Worm (Caenorhabditis elegans): Measurements from ENCODE around the gene sre-38.

DNA sequence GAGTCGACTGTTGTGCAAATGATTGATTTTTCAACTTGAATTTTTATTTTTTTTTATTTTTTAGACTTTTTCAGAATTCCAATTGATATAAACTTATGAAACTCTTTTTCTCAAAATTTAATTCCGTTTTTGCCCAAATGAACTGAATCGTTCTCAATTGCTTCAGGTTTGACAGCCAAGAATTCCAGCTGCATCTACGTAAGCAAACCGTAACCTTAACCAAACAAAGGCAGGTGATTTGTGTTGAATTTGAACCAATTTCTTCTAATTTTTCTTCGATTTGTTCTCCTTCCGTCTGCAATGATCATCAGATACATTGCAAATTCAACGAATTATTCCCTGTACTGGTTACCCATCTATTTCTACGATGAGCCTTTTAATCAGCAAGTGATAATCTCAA is 7.5 kb upstream of the sre-38 start, which contains the start of gene sre-34:
- TF ChIP-seq nhr-10 (tag; optimal IDR thresholded peaks at IDR 0.05) (no peak), fos-1 (tag; optimal IDR thresholded peaks at IDR 0.05) (no peak), crh-2 (tag; optimal IDR thresholded peaks at IDR 0.05) (no peak)

Measured in whole organism, L2 larva.